Fruit fly (Drosophila melanogaster) S2 (cell line): ENCODE results near the gene Argl.

Experiments used
- CG8478 ChIP-seq: fragments of >200 bp; optimal IDR thresholded peaks from 2 replicates; lab custom pipeline; 2018
- CTCF ChIP-seq, 2 experiments: fragments of >200 bp; optimal IDR thresholded peaks; 2 replicates each; lab custom pipeline; 2018

DNA sequence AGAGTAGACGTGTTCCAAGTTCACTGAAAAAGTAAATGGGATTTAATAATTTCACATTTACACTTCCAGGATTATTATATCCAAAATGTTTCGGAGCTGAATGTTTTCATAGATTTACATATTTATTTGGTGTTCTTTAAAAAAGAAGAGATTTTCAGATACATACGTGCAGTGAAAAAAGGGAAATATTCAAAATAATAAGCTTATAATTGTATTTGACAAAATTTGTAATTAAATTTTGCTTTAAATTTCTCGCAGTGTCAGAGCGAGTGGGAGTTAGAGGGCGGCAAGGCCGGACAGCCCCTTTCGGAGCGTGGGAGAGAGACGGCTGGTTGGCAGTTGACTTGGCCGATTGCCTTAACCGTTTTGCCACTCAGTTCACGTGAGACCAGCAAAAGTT lies 4.9 kb downstream of the Argl start, which contains the start of gene Tsp29Fb:
- TF ChIP-seq CTCF (optimal IDR thresholded peaks at IDR 0.05; lab: Kevin White, UChicago) (no peak), CG8478 (lab: Kevin White, UChicago) (no peak)
